Worm (Caenorhabditis elegans) whole organism, L4 larva: ENCODE measurements around the gene fipr-14.

ENCODE experiments used
- F10B5.3 ChIP-seq: sonication (generic microtip); optimal IDR thresholded peaks from 2 replicates; lab custom pipeline; 2016; ENCODE audit warnings: mild to moderate bottlenecking, missing genetic modification characterization, missing compliant biosample characterization
- aly-2 ChIP-seq: sonication (generic microtip); optimal IDR thresholded peaks from 2 replicates; lab custom pipeline; 2018; ENCODE audit warnings: missing biosample characterization, missing genetic modification characterization
- ama-1 ChIP-seq: fragments of 150-350 bp; optimal IDR thresholded peaks from 2 replicates; lab custom pipeline; 2014; ENCODE audit warnings: inconsistent platforms, mixed read lengths
- fos-1 ChIP-seq: fragments of 150-350 bp; optimal IDR thresholded peaks from 2 replicates; lab custom pipeline; 2014; ENCODE audit warnings: missing biosample characterization, missing genetic modification characterization
- hlh-30 ChIP-seq: sonication (generic microtip); optimal IDR thresholded peaks from 2 replicates; lab custom pipeline; 2017; ENCODE audit warnings: antibody characterized with exemption, mild to moderate bottlenecking, missing genetic modification characterization, missing compliant biosample characterization; ENCODE audit not compliant: insufficient read depth
- lin-13 ChIP-seq: fragments of 150-350 bp; optimal IDR thresholded peaks from 2 replicates; lab custom pipeline; 2014; ENCODE audit warnings: missing biosample characterization, missing genetic modification reagents, missing genetic modification characterization
- lir-3 ChIP-seq: sonication (generic microtip); optimal IDR thresholded peaks from 2 replicates; lab custom pipeline; 2016; ENCODE audit warnings: mild to moderate bottlenecking, missing genetic modification characterization, missing compliant biosample characterization
- nhr-237 ChIP-seq: sonication (generic microtip); optimal IDR thresholded peaks from 2 replicates; lab custom pipeline; 2017; ENCODE audit warnings: missing biosample characterization, missing genetic modification characterization
- nhr-28 ChIP-seq: fragments of 150-350 bp; optimal IDR thresholded peaks from 2 replicates; lab custom pipeline; 2014; ENCODE audit warnings: missing biosample characterization, missing genetic modification characterization
- nhr-41 ChIP-seq: fragments of 200-800 bp; sonication (Bioruptor generic); IDR thresholded peaks from 2 replicates; pipeline ENCODE4 v1.3.6; 2022; ENCODE audit warnings: missing genetic modification reagents, missing genetic modification characterization, missing compliant biosample characterization
- tra-1 ChIP-seq: fragments of 200-800 bp; sonication (Bioruptor generic); IDR thresholded peaks from 2 replicates; pipeline ENCODE4 v1.3.6; 2022; ENCODE audit warnings: missing genetic modification reagents, missing genetic modification characterization, missing compliant biosample characterization
- ztf-11 ChIP-seq: fragments of 150-350 bp; optimal IDR thresholded peaks from 2 replicates; lab custom pipeline; 2014; ENCODE audit warnings: missing biosample characterization, missing genetic modification characterization

DNA sequence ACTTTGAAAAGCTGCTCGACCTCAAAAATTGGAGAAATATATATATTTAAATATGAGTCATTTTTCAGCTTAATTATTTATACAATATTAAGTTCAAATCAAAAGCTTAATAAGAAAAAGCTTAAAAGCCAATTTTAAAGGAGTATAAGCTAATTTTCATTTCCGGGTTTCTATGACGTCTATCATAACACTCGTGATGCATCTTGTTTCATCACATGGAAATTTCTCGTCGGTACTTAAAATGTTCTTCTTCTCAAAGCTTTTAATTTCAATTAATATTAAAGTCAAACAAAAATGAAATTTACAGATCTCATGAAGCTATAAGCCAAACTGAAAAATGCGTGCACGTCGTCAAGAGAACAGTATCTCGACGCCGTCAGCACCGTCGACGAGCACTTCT is 42.8 kb downstream of the fipr-14 start, which contains the start of gene rbr-2:
- TF ChIP-seq tra-1 (no peak), nhr-41 (GFP tag; lab: Robert Waterston, UW) (no peak), hlh-30 (tag; lab: Kevin White, UChicago) (peak; percentile 7), ztf-11 (tag; lab: Kevin White, UChicago) (no peak), F10B5.3 (tag; lab: Kevin White, UChicago) (no peak), nhr-237 (tag; lab: Kevin White, UChicago) (no peak), lin-13 (GFP tag; lab: Kevin White, UChicago) (no peak), fos-1 (tag; lab: Kevin White, UChicago) (no peak), aly-2 (tag; lab: Kevin White, UChicago) (no peak), lir-3 (tag; lab: Kevin White, UChicago) (no peak), ama-1 (lab: Kevin White, UChicago) (no peak), nhr-28 (tag; lab: Kevin White, UChicago) (no peak)
